Worm (Caenorhabditis elegans) whole organism, mixed stage, embryonic: ENCODE measurements around the gene dhhc-6.

Source experiments
- M03D4.4 ChIP-seq: sonication (generic microtip); optimal IDR thresholded peaks from 2 replicates; lab custom pipeline; 2017; ENCODE audit warnings: mild to moderate bottlenecking, missing genetic modification characterization, missing compliant biosample characterization
- bed-3 ChIP-seq: fragments of 200-800 bp; sonication (Bioruptor generic); optimal IDR thresholded peaks from 3 replicates; lab custom pipeline; 2018; ENCODE audit warnings: mild to moderate bottlenecking, missing genetic modification characterization, moderate library complexity, missing compliant biosample characterization
- blmp-1 ChIP-seq: fragments of 150-350 bp; optimal IDR thresholded peaks from 2 replicates; lab custom pipeline; 2014; ENCODE audit warnings: missing biosample characterization, missing genetic modification characterization
- ceh-39 ChIP-seq: fragments of 150-350 bp; optimal IDR thresholded peaks from 2 replicates; lab custom pipeline; 2014; ENCODE audit warnings: missing biosample characterization, missing genetic modification characterization
- ceh-43 ChIP-seq: fragments of 200-800 bp; sonication (Bioruptor generic); optimal IDR thresholded peaks from 2 replicates; lab custom pipeline; 2018; ENCODE audit warnings: mild to moderate bottlenecking, missing genetic modification characterization, moderate library complexity, missing compliant biosample characterization
- ceh-83 ChIP-seq: fragments of 200-800 bp; sonication (Bioruptor generic); optimal IDR thresholded peaks from 2 replicates; lab custom pipeline; 2018; ENCODE audit warnings: mild to moderate bottlenecking, missing genetic modification characterization, missing compliant biosample characterization
- ces-1 ChIP-seq: fragments of 150-350 bp; optimal IDR thresholded peaks from 2 replicates; lab custom pipeline; 2014; ENCODE audit warnings: missing biosample characterization, missing genetic modification reagents, missing genetic modification characterization
- cnd-1 ChIP-seq: fragments of 200-800 bp; sonication (Bioruptor generic); optimal IDR thresholded peaks from 2 replicates; lab custom pipeline; 2018; ENCODE audit warnings: mild to moderate bottlenecking, missing genetic modification characterization, missing compliant biosample characterization
- drap-1 ChIP-seq: fragments of 200-800 bp; sonication (Bioruptor generic); optimal IDR thresholded peaks from 3 replicates; lab custom pipeline; 2018; ENCODE audit warnings: mild to moderate bottlenecking, missing genetic modification characterization, missing compliant biosample characterization
- elt-1 ChIP-seq: sonication (generic microtip); optimal IDR thresholded peaks from 2 replicates; lab custom pipeline; 2017; ENCODE audit warnings: missing genetic modification characterization, mild to moderate bottlenecking, missing compliant biosample characterization, antibody characterized with exemption, moderate library complexity, borderline replicate concordance; ENCODE audit not compliant: insufficient read depth
- elt-3 ChIP-seq: fragments of 150-350 bp; optimal IDR thresholded peaks from 2 replicates; lab custom pipeline; 2014; ENCODE audit warnings: missing biosample characterization, missing genetic modification characterization
- flh-1 ChIP-seq: fragments of 200-800 bp; sonication (Bioruptor generic); optimal IDR thresholded peaks from 2 replicates; lab custom pipeline; 2018; ENCODE audit warnings: mild to moderate bottlenecking, missing genetic modification characterization, moderate library complexity, missing compliant biosample characterization
- ham-2 ChIP-seq: fragments of 200-800 bp; sonication (Bioruptor generic); optimal IDR thresholded peaks from 2 replicates; lab custom pipeline; 2018; ENCODE audit warnings: mild to moderate bottlenecking, missing genetic modification characterization, missing compliant biosample characterization
- hlh-1 ChIP-seq: fragments of 150-350 bp; optimal IDR thresholded peaks from 2 replicates; lab custom pipeline; 2014; ENCODE audit warnings: missing biosample characterization, missing genetic modification reagents, missing genetic modification characterization
- lin-32 ChIP-seq: fragments of 200-800 bp; sonication (Bioruptor generic); optimal IDR thresholded peaks from 2 replicates; lab custom pipeline; 2018; ENCODE audit warnings: mild to moderate bottlenecking, missing genetic modification characterization, missing compliant biosample characterization
- lsy-2 ChIP-seq: fragments of 150-350 bp; optimal IDR thresholded peaks from 2 replicates; lab custom pipeline; 2014; ENCODE audit warnings: missing biosample characterization, missing genetic modification characterization
- mab-5 ChIP-seq: fragments of 150-350 bp; optimal IDR thresholded peaks from 2 replicates; lab custom pipeline; 2014; ENCODE audit warnings: missing biosample characterization, missing genetic modification characterization
- mep-1 ChIP-seq: fragments of 150-350 bp; optimal IDR thresholded peaks from 2 replicates; lab custom pipeline; 2017; ENCODE audit warnings: missing biosample characterization, missing genetic modification reagents, missing genetic modification characterization, inconsistent platforms
- nhr-12 ChIP-seq: fragments of 150-350 bp; optimal IDR thresholded peaks from 2 replicates; lab custom pipeline; 2014; ENCODE audit warnings: missing biosample characterization, missing genetic modification characterization
- nhr-2 ChIP-seq: fragments of 150-350 bp; optimal IDR thresholded peaks from 2 replicates; lab custom pipeline; 2014; ENCODE audit warnings: missing biosample characterization, missing genetic modification characterization
- nhr-237 ChIP-seq: fragments of 150-350 bp; optimal IDR thresholded peaks from 2 replicates; lab custom pipeline; 2014; ENCODE audit warnings: missing biosample characterization, missing genetic modification characterization
- nhr-76 ChIP-seq: sonication (generic microtip); optimal IDR thresholded peaks from 2 replicates; lab custom pipeline; 2017; ENCODE audit warnings: missing biosample characterization, missing genetic modification characterization
- pha-4 ChIP-seq: fragments of 150-350 bp; optimal IDR thresholded peaks from 2 replicates; lab custom pipeline; 2018; ENCODE audit warnings: missing biosample characterization, missing genetic modification reagents, missing genetic modification characterization
- sem-2 ChIP-seq: fragments of 200-800 bp; sonication (Bioruptor generic); optimal IDR thresholded peaks from 2 replicates; lab custom pipeline; 2018; ENCODE audit warnings: mild to moderate bottlenecking, missing genetic modification characterization, missing compliant biosample characterization
- snpc-4 ChIP-seq: fragments of 150-350 bp; optimal IDR thresholded peaks from 2 replicates; lab custom pipeline; 2014; ENCODE audit warnings: missing biosample characterization, missing genetic modification characterization
- tbx-8 ChIP-seq: fragments of 200-800 bp; sonication (Bioruptor generic); optimal IDR thresholded peaks from 2 replicates; lab custom pipeline; 2018; ENCODE audit warnings: mild to moderate bottlenecking, missing genetic modification characterization, moderate library complexity, missing compliant biosample characterization
- unc-120 ChIP-seq: sonication (generic microtip); optimal IDR thresholded peaks from 2 replicates; lab custom pipeline; 2017; ENCODE audit warnings: missing genetic modification characterization, missing compliant biosample characterization; ENCODE audit not compliant: poor library complexity, severe bottlenecking
- unc-39 ChIP-seq: fragments of 150-350 bp; optimal IDR thresholded peaks from 2 replicates; lab custom pipeline; 2014; ENCODE audit warnings: missing biosample characterization, missing genetic modification characterization
- unc-62 ChIP-seq: fragments of 150-350 bp; optimal IDR thresholded peaks from 2 replicates; lab custom pipeline; 2014; ENCODE audit warnings: missing biosample characterization, missing genetic modification reagents, missing genetic modification characterization
- zip-8 ChIP-seq: fragments of 150-350 bp; optimal IDR thresholded peaks from 2 replicates; lab custom pipeline; 2014; ENCODE audit warnings: missing biosample characterization, missing genetic modification characterization
- ztf-11 ChIP-seq: fragments of 150-350 bp; optimal IDR thresholded peaks from 2 replicates; lab custom pipeline; 2014; ENCODE audit warnings: missing biosample characterization, missing genetic modification characterization

Gene dhhc-6

DNA sequence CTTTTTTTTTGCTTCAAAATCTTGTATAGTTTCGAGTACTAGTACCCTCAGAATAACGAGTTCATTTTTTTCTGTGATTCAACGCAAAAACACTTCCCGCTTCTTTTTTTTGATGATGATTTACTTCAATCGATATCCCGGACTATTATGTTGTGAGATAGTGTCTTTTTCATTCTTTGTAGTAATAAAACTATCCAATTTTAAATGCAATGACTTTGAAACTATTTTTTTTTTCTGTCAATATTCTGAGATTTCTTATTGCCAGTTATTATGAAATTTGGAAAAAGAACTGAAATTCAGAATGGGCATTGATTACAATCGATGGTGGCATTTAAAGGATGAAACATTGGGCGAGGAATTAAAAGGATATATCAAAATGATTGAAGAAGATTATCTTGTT is 19.2 kb upstream of the dhhc-6 start, which contains the start of gene M18.3:
Gene M18.3 (plus strand): TSS at position 301 of the 400 bp plus-strand sequence.
- no peak for TF ChIP-seq M03D4.4
- TF ChIP-seq nhr-12 = no peak
- no peak for TF ChIP-seq ham-2 (GFP tag; lab: Kevin White, UChicago)
- TF ChIP-seq mab-5 = no peak
- no peak for TF ChIP-seq ceh-39 (tag; lab: Kevin White, UChicago)
- no peak for TF ChIP-seq bed-3
- no peak for TF ChIP-seq lin-32 (GFP tag; lab: Kevin White, UChicago)
- no peak for TF ChIP-seq nhr-76 (tag; lab: Kevin White, UChicago)

- TF ChIP-seq elt-3 (tag; lab: Kevin White, UChicago) (no peak), unc-62 (no peak), mab-5 (no peak), nhr-2 (tag; lab: Kevin White, UChicago) (no peak), ces-1 (GFP tag; lab: Kevin White, UChicago) (no peak), nhr-76 (tag; lab: Kevin White, UChicago) (no peak), hlh-1 (tag; lab: Kevin White, UChicago) (no peak), ceh-43 (no peak), tbx-8 (GFP tag; lab: Kevin White, UChicago) (no peak), sem-2 (GFP tag; lab: Kevin White, UChicago) (no peak), zip-8 (tag; lab: Kevin White, UChicago) (no peak), M03D4.4 (no peak)
Measured at ce11 chrIV:12108984-12109657, 15.6 kb upstream of the dhhc-6 start.

DNA sequence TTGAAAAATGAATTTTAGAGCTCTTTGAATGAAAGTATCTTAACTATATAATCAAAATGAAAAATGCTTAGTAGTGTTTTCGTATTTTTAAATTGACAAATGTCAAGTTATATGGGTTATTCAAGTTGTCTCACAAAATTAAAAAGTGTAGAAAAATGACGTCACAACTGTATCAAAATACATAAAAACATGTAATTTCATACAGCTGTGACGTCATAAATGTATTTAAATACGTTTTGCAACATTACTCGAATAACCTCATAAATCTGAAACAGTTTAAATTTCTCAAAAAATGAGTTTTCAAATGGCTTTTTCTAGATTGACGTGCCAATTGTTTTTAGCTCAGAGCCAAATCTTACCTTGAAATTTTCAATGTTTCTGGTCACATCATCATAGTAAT is 15.0 kb upstream of the dhhc-6 start:
- no peak for TF ChIP-seq drap-1 (GFP tag; lab: Kevin White, UChicago)
- TF ChIP-seq unc-62 = no peak
- TF ChIP-seq unc-39 (tag; lab: Kevin White, UChicago) = no peak
- TF ChIP-seq elt-3 (tag; lab: Kevin White, UChicago) = no peak
- no peak for TF ChIP-seq lsy-2
- peak; percentile 98 for TF ChIP-seq zip-8 (tag; lab: Kevin White, UChicago)
- no peak for TF ChIP-seq unc-120 (tag; lab: Kevin White, UChicago)
- TF ChIP-seq, all 35 proteins: peak for 1

- TF ChIP-seq pha-4 (no peak), drap-1 (GFP tag; lab: Kevin White, UChicago) (no peak), ceh-83 (GFP tag; lab: Kevin White, UChicago) (no peak), ceh-43 (no peak), M03D4.4 (no peak), elt-3 (tag; lab: Kevin White, UChicago) (no peak), bed-3 (no peak), unc-39 (tag; lab: Kevin White, UChicago) (no peak), nhr-2 (tag; lab: Kevin White, UChicago) (no peak), cnd-1 (no peak), hlh-1 (tag; lab: Kevin White, UChicago) (no peak), flh-1 (GFP tag; lab: Kevin White, UChicago) (no peak), ceh-39 (tag; lab: Kevin White, UChicago) (no peak), nhr-237 (tag; lab: Kevin White, UChicago) (no peak)
Measured at ce11 chrIV:12110339-12110738, 14.4 kb upstream of the dhhc-6 start, which contains the start of gene col-129. Gene col-129, minus strand, starts transcription at chrIV:12110439.

DNA sequence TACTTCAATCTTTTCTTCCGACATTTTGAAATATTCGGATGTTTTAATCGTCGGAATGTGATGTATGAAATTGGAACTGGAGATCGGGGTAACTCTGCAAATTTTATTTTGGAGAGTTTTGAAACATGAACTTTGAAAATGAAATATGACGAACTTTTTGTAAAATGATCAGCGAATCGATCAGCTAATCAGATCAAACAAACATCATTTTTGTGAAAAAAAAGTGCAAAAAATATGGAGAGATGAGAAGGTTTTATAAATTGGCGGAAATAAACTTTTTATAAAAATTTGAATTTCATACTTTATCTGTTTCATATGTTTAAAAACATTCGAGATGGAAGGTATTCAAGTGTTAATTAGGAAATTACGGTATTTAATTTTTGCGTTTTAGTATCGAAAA is 13.3 kb upstream of the dhhc-6 start, which contains the start of gene dlc-2:
Gene dlc-2 (minus strand): TSS at position 101 of the 400 bp plus-strand sequence.
- TF ChIP-seq elt-1 = no peak
- TF ChIP-seq drap-1 (GFP tag; lab: Kevin White, UChicago) = no peak
- TF ChIP-seq bed-3 = no peak
- TF ChIP-seq unc-39 (tag; lab: Kevin White, UChicago) = no peak
- no peak for TF ChIP-seq blmp-1
- no peak for TF ChIP-seq mep-1 (tag; lab: Kevin White, UChicago)
- TF ChIP-seq ces-1 (GFP tag; lab: Kevin White, UChicago) = no peak
- no peak for TF ChIP-seq flh-1 (GFP tag; lab: Kevin White, UChicago)
- no peak for TF ChIP-seq mab-5
- no peak for TF ChIP-seq tbx-8 (GFP tag; lab: Kevin White, UChicago)
- no peak for TF ChIP-seq unc-120 (tag; lab: Kevin White, UChicago)
- TF ChIP-seq ztf-11 (tag; lab: Kevin White, UChicago) = no peak
- no peak for TF ChIP-seq snpc-4 (tag; lab: Kevin White, UChicago)
- no peak for TF ChIP-seq ceh-83 (GFP tag; lab: Kevin White, UChicago)
- TF ChIP-seq ceh-43 = no peak
